Worm (Caenorhabditis elegans): ENCODE data around the gene scc-3.

ce11 chrV:12814022-12814421 is 50.3 kb downstream of the scc-3 start, which contains the start of gene ZC443.3:
- TF ChIP-seq him-1 (tag; optimal IDR thresholded peaks at IDR 0.05) (no peak), W03F9.2 (tag; optimal IDR thresholded peaks at IDR 0.05) (no peak), dao-5 (tag; optimal IDR thresholded peaks at IDR 0.05) (no peak)
